Worm (Caenorhabditis elegans): Measurements from ENCODE around the gene Y49F6B.9.

The Y49F6B.9 gene

DNA sequence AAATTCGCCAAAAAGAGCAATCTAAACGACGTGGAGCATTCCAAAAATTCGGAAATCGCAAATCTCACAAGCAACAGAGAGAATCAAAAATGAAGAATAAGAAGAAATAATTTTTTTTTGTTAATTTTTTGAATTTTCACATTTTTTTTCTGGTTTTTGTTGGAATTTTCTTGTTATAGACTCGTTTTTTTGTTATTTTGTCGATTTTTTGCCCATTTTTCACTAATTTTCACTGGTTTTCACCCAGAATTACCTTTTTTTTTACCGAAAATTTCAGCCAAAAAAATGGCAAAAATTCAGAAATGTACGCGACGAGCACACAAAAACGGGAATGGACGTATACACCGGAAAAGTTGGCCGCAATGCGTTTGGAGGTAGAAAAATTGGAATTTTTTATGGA lies 5.5 kb upstream of the Y49F6B.9 start, which contains the start of gene cyh-1:
Gene cyh-1, plus strand, starts transcription at position 301 of the 400 bp plus-strand sequence.
- TF ChIP-seq Y53G8AR.9 (GFP tag; conservative IDR thresholded peaks at IDR 0.05) (no peak), ceh-27 (GFP tag; optimal IDR thresholded peaks at IDR 0.05) (no peak), pha-4 (tag; optimal IDR thresholded peaks at IDR 0.05) (no peak), K12H6.12 (tag; optimal IDR thresholded peaks at IDR 0.05) (no peak), lag-1 (GFP tag; IDR thresholded peaks at IDR 0.05) (no peak), die-1 (tag; optimal IDR thresholded peaks at IDR 0.05) (no peak), madf-3 (GFP tag; IDR thresholded peaks at IDR 0.05) (no peak)

- TF ChIP-seq dpff-1 (tag; optimal IDR thresholded peaks at IDR 0.05) (no peak), cebp-2 (GFP tag; IDR thresholded peaks at IDR 0.05) (no peak), unc-130 (GFP tag; optimal IDR thresholded peaks at IDR 0.05) (peak; percentile 20), madf-8 (GFP tag; conservative IDR thresholded peaks at IDR 0.05) (peak; percentile 28; the same call in 1 of the 2 replicates), F52B5.7 (tag; optimal IDR thresholded peaks at IDR 0.05) (no peak), D2030.7 (GFP tag; IDR thresholded peaks at IDR 0.05) (peak; percentile 46), mes-4 (tag; optimal IDR thresholded peaks at IDR 0.05) (no peak), athp-1 (tag; optimal IDR thresholded peaks at IDR 0.05) (peak; percentile 58), nfya-1 (tag; optimal IDR thresholded peaks at IDR 0.05; ENCODE audit: borderline replicate concordance, insufficient read depth) (no peak), gei-17 (GFP tag; optimal IDR thresholded peaks at IDR 0.05) (no peak), B0019.2 (GFP tag; conservative IDR thresholded peaks at IDR 0.05) (no peak), nhr-90 (tag; optimal IDR thresholded peaks at IDR 0.05) (no peak), akir-1 (GFP tag; optimal IDR thresholded peaks at IDR 0.05) (no peak), lin-35 (GFP tag; optimal IDR thresholded peaks at IDR 0.05) (peak in 2 of 3 experiments; percentile 21 to 67), nhr-80 (tag; optimal IDR thresholded peaks at IDR 0.05) (peak; percentile 21), mxl-1 (tag; optimal IDR thresholded peaks at IDR 0.05) (no peak), F49E8.2 (tag; optimal IDR thresholded peaks at IDR 0.05; ENCODE audit: insufficient read depth) (no peak), aptf-2 (GFP tag; conservative IDR thresholded peaks at IDR 0.05) (0 out of 2 replicates have a peak, but pooled peaks have one; percentile 22), egrh-3 (GFP tag; IDR thresholded peaks at IDR 0.05) (0 out of 2 replicates have a peak, but pooled peaks have one; percentile 30), cebp-1 (GFP tag; IDR thresholded peaks at IDR 0.05) (no peak), cebp-1 (tag; optimal IDR thresholded peaks at IDR 0.05) (peak; percentile 53), lin-54 (GFP tag; optimal IDR thresholded peaks at IDR 0.05) (peak; percentile 62), nfyb-1 (GFP tag; IDR thresholded peaks at IDR 0.05) (no peak), let-607 (tag; optimal IDR thresholded peaks at IDR 0.05) (peak in 1 of 2 experiments; percentile 52), snpc-1.1 (tag; optimal IDR thresholded peaks at IDR 0.05; ENCODE audit: insufficient read depth) (no peak), F57A8.1 (GFP tag; optimal IDR thresholded peaks at IDR 0.05) (no peak), hmg-1.2 (GFP tag; IDR thresholded peaks at IDR 0.05) (no peak; the same call in 1 of the 2 replicates), K12H6.12 (tag; optimal IDR thresholded peaks at IDR 0.05) (peak; percentile 44), ceh-79 (tag; optimal IDR thresholded peaks at IDR 0.05) (no peak), Y67H2A.10 (GFP tag; conservative IDR thresholded peaks at IDR 0.05) (0 out of 2 replicates have a peak, but pooled peaks have one; percentile 50), lsy-27 (tag; optimal IDR thresholded peaks at IDR 0.05; ENCODE audit: borderline replicate concordance, insufficient read depth) (no peak), ztf-25 (GFP tag; IDR thresholded peaks at IDR 0.05) (0 out of 2 replicates have a peak, but pooled peaks have one; percentile 70), egl-44 (GFP tag; IDR thresholded peaks at IDR 0.05) (no peak), die-1 (tag; optimal IDR thresholded peaks at IDR 0.05) (no peak), attf-5 (GFP tag; optimal IDR thresholded peaks at IDR 0.05) (peak; percentile 58), Y53F4B.3 (GFP tag; IDR thresholded peaks at IDR 0.05) (no peak), pha-4 (tag; optimal IDR thresholded peaks at IDR 0.05) (no peak), ZK185.1 (tag; optimal IDR thresholded peaks at IDR 0.05; ENCODE audit: poor library complexity, severe bottlenecking) (no peak), F57C9.4 (tag; optimal IDR thresholded peaks at IDR 0.05) (no peak), attf-6 (GFP tag; IDR thresholded peaks at IDR 0.05) (no peak)
Observed at ce11 chrII:3502520-3503323, 3.5 kb upstream of the Y49F6B.9 start, which contains the start of the genes col-71 and Y49F6B.2. TSS of gene col-71 (minus strand) at chrII:3502570. TSS of gene Y49F6B.2 (plus strand) at chrII:3502968.

Data from whole organism, young adult.